Worm (Caenorhabditis elegans) whole organism, L4/young adult: Measurements from ENCODE around the gene dsl-7.

Experiments
- W03F9.2 ChIP-seq: fragments of 150-350 bp; optimal IDR thresholded peaks from 2 replicates; lab custom pipeline; 2014; ENCODE audit warnings: missing biosample characterization, missing genetic modification characterization
- dao-5 ChIP-seq: sonication (generic microtip); optimal IDR thresholded peaks from 2 replicates; lab custom pipeline; 2016; ENCODE audit warnings: missing genotype, missing genetic modification characterization, moderate library complexity, missing compliant biosample characterization
- him-1 ChIP-seq: sonication (generic microtip); optimal IDR thresholded peaks from 2 replicates; lab custom pipeline; 2016; ENCODE audit warnings: missing genotype, missing genetic modification reagents, missing genetic modification characterization, missing compliant biosample characterization

The dsl-7 gene

ce11 chrV:13028871-13029270 lies 35.9 kb downstream of the dsl-7 start:
- TF ChIP-seq W03F9.2 (tag; lab: Kevin White, UChicago) (no peak), dao-5 (no peak), him-1 (no peak)

- no peak for TF ChIP-seq him-1
Measured at ce11 chrV:13033223-13033622, 40.3 kb downstream of the dsl-7 start, which contains the start of gene W07G4.1. Gene W07G4.1, plus strand, starts transcription at chrV:13033523.

ce11 chrV:13034604-13035003 lies 41.7 kb downstream of the dsl-7 start, which contains the start of gene W07G4.7:
Gene W07G4.7, minus strand, starts transcription at chrV:13034704.
- no peak for TF ChIP-seq W03F9.2 (tag; lab: Kevin White, UChicago)

ce11 chrV:13036466-13036865 lies 43.5 kb downstream of the dsl-7 start, which contains the start of gene W07G4.2:
Gene W07G4.2, minus strand, starts transcription at chrV:13036566.
- no peak for TF ChIP-seq dao-5
- no peak for TF ChIP-seq him-1
- TF ChIP-seq W03F9.2 (tag; lab: Kevin White, UChicago), result no peak

- no peak for TF ChIP-seq W03F9.2 (tag; lab: Kevin White, UChicago)
- TF ChIP-seq him-1, result no peak
- TF ChIP-seq dao-5, result no peak
Measured at ce11 chrV:13041666-13042065, 48.7 kb downstream of the dsl-7 start, which contains the start of gene scyl-1. Gene scyl-1, minus strand, starts transcription at chrV:13041721.

- TF ChIP-seq dao-5 (no peak), W03F9.2 (tag; lab: Kevin White, UChicago) (no peak), him-1 (no peak)
Measured at ce11 chrV:13043195-13043762, 50.3 kb downstream of the dsl-7 start, which contains the start of gene lap-2. Gene lap-2, plus strand, starts transcription at chrV:13043712.

- TF ChIP-seq W03F9.2 (tag; lab: Kevin White, UChicago), result no peak
- no peak for TF ChIP-seq dao-5
- TF ChIP-seq him-1, result no peak
Measured at ce11 chrV:13043832-13044521, 51.0 kb downstream of the dsl-7 start.
